Fruit fly (Drosophila melanogaster) whole organism, embryonic: Measurements from ENCODE around the gene Socs36E.

Experiments
- Asciz ChIP-seq: fragments of 200-800 bp; sonication (Bioruptor generic); optimal IDR thresholded peaks from 2 replicates; lab custom pipeline; 2017; ENCODE audit warnings: missing biosample characterization, mild to moderate bottlenecking, missing genetic modification characterization, missing genetic modification reagents
- B-H2 ChIP-seq: fragments of 200-800 bp; sonication (Bioruptor generic); optimal IDR thresholded peaks from 2 replicates; lab custom pipeline; 2018; ENCODE audit warnings: missing biosample characterization, mild to moderate bottlenecking, missing genetic modification characterization
- CG10147 ChIP-seq: fragments of 200-800 bp; sonication (Bioruptor generic); optimal IDR thresholded peaks from 2 replicates; lab custom pipeline; 2019; ENCODE audit warnings: missing biosample characterization, mild to moderate bottlenecking, missing genetic modification characterization, moderate library complexity
- CG1024 ChIP-seq: fragments of 200-800 bp; sonication (Bioruptor generic); IDR thresholded peaks from 2 replicates; pipeline ENCODE4 v1.3.6; 2022; ENCODE audit warnings: missing biosample characterization, missing genetic modification characterization
- CG10565 ChIP-seq: fragments of 200-800 bp; sonication (Bioruptor generic); optimal IDR thresholded peaks from 3 replicates; lab custom pipeline; 2016; ENCODE audit warnings: missing biosample characterization, mild to moderate bottlenecking, missing genetic modification characterization
- CG11398 ChIP-seq: fragments of 200-800 bp; sonication (Bioruptor generic); optimal IDR thresholded peaks from 2 replicates; lab custom pipeline; 2016; ENCODE audit warnings: missing biosample characterization, missing genetic modification characterization
- CG11456 ChIP-seq: fragments of 200-800 bp; sonication (Bioruptor generic); IDR thresholded peaks from 3 replicates; pipeline ENCODE4 v1.3.6; 2022; ENCODE audit warnings: missing biosample characterization, missing genetic modification characterization
- CG1233 ChIP-seq: fragments of 200-800 bp; sonication (Bioruptor generic); optimal IDR thresholded peaks from 4 replicates; lab custom pipeline; 2018; ENCODE audit warnings: missing biosample characterization, mild to moderate bottlenecking, missing genetic modification characterization
- CG13296 ChIP-seq: fragments of 200-800 bp; sonication (Bioruptor generic); optimal IDR thresholded peaks from 3 replicates; lab custom pipeline; 2018; ENCODE audit warnings: missing biosample characterization, mild to moderate bottlenecking, missing genetic modification characterization
- CG15011 ChIP-seq: fragments of 200-800 bp; sonication (Bioruptor generic); optimal IDR thresholded peaks from 3 replicates; lab custom pipeline; 2018; ENCODE audit warnings: missing biosample characterization, mild to moderate bottlenecking, missing genetic modification characterization
- CG17568 ChIP-seq: fragments of 200-800 bp; sonication (Bioruptor generic); optimal IDR thresholded peaks from 2 replicates; lab custom pipeline; 2018; ENCODE audit warnings: missing biosample characterization, mild to moderate bottlenecking, missing genetic modification characterization, moderate library complexity
- CG17912 ChIP-seq: fragments of 200-800 bp; sonication (Bioruptor generic); optimal IDR thresholded peaks from 2 replicates; lab custom pipeline; 2018; ENCODE audit warnings: missing biosample characterization, mild to moderate bottlenecking, missing genetic modification characterization
- CG2678 ChIP-seq: fragments of 200-800 bp; sonication (Bioruptor generic); optimal IDR thresholded peaks from 3 replicates; lab custom pipeline; 2019; ENCODE audit warnings: missing biosample characterization, mild to moderate bottlenecking, missing genetic modification characterization, moderate library complexity
- CG30020 ChIP-seq: fragments of 200-800 bp; optimal IDR thresholded peaks from 2 replicates; lab custom pipeline; 2019; ENCODE audit warnings: missing biosample characterization, mild to moderate bottlenecking, missing genetic modification characterization, moderate library complexity
- CG30431 ChIP-seq: fragments of 200-800 bp; sonication (Bioruptor generic); optimal IDR thresholded peaks from 2 replicates; lab custom pipeline; 2017; ENCODE audit warnings: missing biosample characterization, missing genetic modification characterization
- CG3281 ChIP-seq: fragments of 200-800 bp; sonication (Bioruptor generic); optimal IDR thresholded peaks from 3 replicates; lab custom pipeline; 2017; ENCODE audit warnings: missing biosample characterization, mild to moderate bottlenecking, missing genetic modification characterization
- CG4282 ChIP-seq: fragments of 200-800 bp; sonication (Bioruptor generic); optimal IDR thresholded peaks from 2 replicates; lab custom pipeline; 2016; ENCODE audit warnings: missing biosample characterization, missing genetic modification characterization
- CG8944 ChIP-seq: fragments of 200-800 bp; sonication (Bioruptor generic); optimal IDR thresholded peaks from 3 replicates; lab custom pipeline; 2016; ENCODE audit warnings: missing biosample characterization, missing genetic modification characterization
- CG9727 ChIP-seq: fragments of 200-800 bp; sonication (Bioruptor generic); optimal IDR thresholded peaks from 3 replicates; lab custom pipeline; 2017; ENCODE audit warnings: missing biosample characterization, mild to moderate bottlenecking, missing genetic modification characterization
- CoRest ChIP-seq: fragments of 200-800 bp; sonication (Bioruptor generic); optimal IDR thresholded peaks from 3 replicates; lab custom pipeline; 2018; ENCODE audit warnings: missing biosample characterization, mild to moderate bottlenecking, missing genetic modification characterization, moderate library complexity
- D19A ChIP-seq: fragments of 200-800 bp; optimal IDR thresholded peaks from 3 replicates; lab custom pipeline; 2019; ENCODE audit warnings: missing biosample characterization, mild to moderate bottlenecking, missing genetic modification characterization, moderate library complexity
- Dbx ChIP-seq: fragments of 200-800 bp; sonication (Bioruptor generic); IDR thresholded peaks from 3 replicates; pipeline ENCODE4 v1.3.6; 2022; ENCODE audit warnings: missing biosample characterization, missing genetic modification characterization
- Doc2 ChIP-seq: fragments of 200-800 bp; sonication (Bioruptor generic); IDR thresholded peaks from 2 replicates; pipeline ENCODE4 v1.3.6; 2022; ENCODE audit warnings: missing biosample characterization, missing genetic modification characterization
- Eip74EF ChIP-seq, 2 experiments: fragments of 200-800 bp in 1 of 2; fragments of >200 bp in 1 of 2; sonication (Bioruptor generic) in 1 of 2; optimal IDR thresholded peaks; 2 replicates each; lab custom pipeline; 2017 to 2019; ENCODE audit warnings: missing biosample characterization in 2 of 2, missing genetic modification characterization in 2 of 2, mild to moderate bottlenecking in 1 of 2, moderate library complexity in 1 of 2
- Ets97D ChIP-seq: fragments of 200-800 bp; sonication (Bioruptor generic); optimal IDR thresholded peaks from 3 replicates; lab custom pipeline; 2016; ENCODE audit warnings: missing biosample characterization, missing genetic modification characterization
- Hand ChIP-seq: fragments of 200-800 bp; sonication (Bioruptor generic); optimal IDR thresholded peaks from 2 replicates; lab custom pipeline; 2017; ENCODE audit warnings: mild to moderate bottlenecking, missing biosample characterization, missing genetic modification reagents, missing genetic modification characterization
- Meics ChIP-seq: fragments of 200-800 bp; sonication (Bioruptor generic); optimal IDR thresholded peaks from 2 replicates; lab custom pipeline; 2017; ENCODE audit warnings: missing biosample characterization, mild to moderate bottlenecking, missing genetic modification characterization
- NFAT ChIP-seq: fragments of 200-800 bp; sonication (Bioruptor generic); IDR thresholded peaks from 2 replicates; pipeline ENCODE4 v1.3.6; 2022; ENCODE audit warnings: missing biosample characterization, missing genetic modification characterization
- Oli ChIP-seq: fragments of 200-800 bp; sonication (Bioruptor generic); optimal IDR thresholded peaks from 2 replicates; lab custom pipeline; 2018; ENCODE audit warnings: missing biosample characterization, mild to moderate bottlenecking, missing genetic modification characterization, moderate library complexity
- PHDP ChIP-seq: fragments of 200-800 bp; sonication (Bioruptor generic); optimal IDR thresholded peaks from 3 replicates; lab custom pipeline; 2018; ENCODE audit warnings: missing biosample characterization, mild to moderate bottlenecking, missing genetic modification characterization, moderate library complexity
- Side ChIP-seq: fragments of 200-800 bp; sonication (Bioruptor generic); optimal IDR thresholded peaks from 2 replicates; lab custom pipeline; 2016; ENCODE audit warnings: missing biosample characterization, missing genetic modification characterization
- Sox100B ChIP-seq: fragments of 200-800 bp; sonication (Bioruptor generic); optimal IDR thresholded peaks from 3 replicates; lab custom pipeline; 2018; ENCODE audit warnings: missing biosample characterization, mild to moderate bottlenecking, missing genetic modification characterization
- Vsx1 ChIP-seq: fragments of 200-800 bp; sonication (Bioruptor generic); optimal IDR thresholded peaks from 2 replicates; lab custom pipeline; 2017; ENCODE audit warnings: missing biosample characterization, mild to moderate bottlenecking, missing genetic modification characterization, missing genetic modification reagents
- Xbp1 ChIP-seq: fragments of 200-800 bp; sonication (Bioruptor generic); optimal IDR thresholded peaks from 3 replicates; lab custom pipeline; 2016; ENCODE audit warnings: missing biosample characterization, mild to moderate bottlenecking, missing genetic modification characterization
- corto ChIP-seq: fragments of 200-800 bp; sonication (Bioruptor generic); optimal IDR thresholded peaks from 2 replicates; lab custom pipeline; 2016; ENCODE audit warnings: missing biosample characterization, mild to moderate bottlenecking, missing genetic modification characterization, moderate library complexity
- danr ChIP-seq: fragments of 200-800 bp; sonication (Bioruptor generic); IDR thresholded peaks from 2 replicates; pipeline ENCODE4 v1.3.6; 2022; ENCODE audit warnings: missing biosample characterization, missing genetic modification characterization
- eve ChIP-seq, 2 experiments: fragments of >200 bp; optimal IDR thresholded peaks; 2 replicates each; lab custom pipeline; 2017; ENCODE audit warnings: missing biosample characterization in 2 of 2, missing genetic modification characterization in 2 of 2
- gem ChIP-seq: fragments of 200-800 bp; sonication (Bioruptor generic); optimal IDR thresholded peaks from 2 replicates; lab custom pipeline; 2019; ENCODE audit warnings: missing biosample characterization, mild to moderate bottlenecking, missing genetic modification characterization, moderate library complexity
- hkb ChIP-seq, 2 experiments: fragments of 200-800 bp in 1 of 2; fragments of >200 bp in 1 of 2; sonication (Bioruptor generic) in 1 of 2; IDR thresholded peaks in 1 of 2; optimal IDR thresholded peaks in 1 of 2; 2 replicates each; pipeline versions ENCODE4 v1.3.6 to Lab custom; 2017 to 2022; ENCODE audit warnings: missing biosample characterization in 1 of 2, missing genetic modification characterization in 1 of 2
- kah ChIP-seq: fragments of 200-800 bp; sonication (Bioruptor generic); optimal IDR thresholded peaks from 2 replicates; lab custom pipeline; 2018; ENCODE audit warnings: missing biosample characterization, mild to moderate bottlenecking, missing genetic modification characterization
- nmo ChIP-seq: fragments of 200-800 bp; sonication (Bioruptor generic); optimal IDR thresholded peaks from 2 replicates; lab custom pipeline; 2018; ENCODE audit warnings: missing biosample characterization, mild to moderate bottlenecking, missing genetic modification characterization, moderate library complexity
- schlank ChIP-seq: fragments of 200-800 bp; sonication (Bioruptor generic); optimal IDR thresholded peaks from 2 replicates; lab custom pipeline; 2018; ENCODE audit warnings: missing biosample characterization, mild to moderate bottlenecking, missing genetic modification characterization
- seq ChIP-seq: fragments of 200-800 bp; sonication (Bioruptor generic); IDR thresholded peaks from 2 replicates; pipeline ENCODE4 v1.3.6; 2022; ENCODE audit warnings: missing biosample characterization, missing genetic modification characterization
- sim ChIP-seq: fragments of 200-800 bp; sonication (Bioruptor generic); IDR thresholded peaks from 2 replicates; pipeline ENCODE4 v1.3.6; 2022; ENCODE audit warnings: missing biosample characterization, missing genetic modification characterization
- sr ChIP-seq: fragments of 200-800 bp; sonication (Bioruptor generic); IDR thresholded peaks from 3 replicates; pipeline ENCODE4 v1.3.6; 2022; ENCODE audit warnings: missing biosample characterization, missing genetic modification characterization
- tll ChIP-seq, 2 experiments: fragments of 200-800 bp in 1 of 2; fragments of >200 bp in 1 of 2; sonication (Bioruptor generic) in 1 of 2; optimal IDR thresholded peaks; 2 replicates each; lab custom pipeline; 2017 to 2019; ENCODE audit warnings: missing biosample characterization in 2 of 2, missing genetic modification characterization in 2 of 2, mild to moderate bottlenecking in 1 of 2, moderate library complexity in 1 of 2

Gene Socs36E

DNA sequence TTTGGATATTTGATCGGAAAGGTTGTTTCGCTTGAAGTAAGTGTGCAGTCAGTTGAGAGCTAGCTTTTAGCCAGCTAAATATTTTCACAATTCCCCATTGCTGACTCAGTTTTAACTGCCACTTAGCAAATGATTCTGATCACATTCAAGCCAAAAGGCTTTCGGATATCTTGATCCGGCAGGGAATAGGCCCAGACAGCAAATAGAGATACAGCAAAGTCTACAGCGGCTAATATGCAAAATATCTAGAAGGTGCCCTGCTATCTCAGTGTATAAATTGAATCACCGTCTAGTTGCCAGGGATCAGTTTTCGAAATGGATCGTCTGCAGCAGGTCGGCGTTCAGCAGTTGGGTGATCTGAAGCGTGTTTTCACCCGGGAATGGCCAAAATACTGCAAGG lies 2.3 kb upstream of the Socs36E start, which contains the start of gene CG15155:
TSS of gene CG15155 (plus strand) at position 301 of the 400 bp plus-strand sequence.
- no peak for TF ChIP-seq hkb (optimal IDR thresholded peaks at IDR 0.05; lab: Kevin White, UChicago)
- no peak for TF ChIP-seq hkb (GFP tag; IDR thresholded peaks at IDR 0.05; lab: Robert Waterston, UW)
- TF ChIP-seq CG1233 (GFP tag; lab: Kevin White, UChicago): no peak
- no peak for TF ChIP-seq CG11398 (GFP tag; lab: Kevin White, UChicago)
- TF ChIP-seq CG4282 (GFP tag; lab: Kevin White, UChicago): no peak
- TF ChIP-seq CG1024: no peak
- no peak for TF ChIP-seq CG30020 (tag; lab: Kevin White, UChicago)
- TF ChIP-seq CoRest (tag; lab: Kevin White, UChicago): no peak
- TF ChIP-seq Ets97D: no peak
- TF ChIP-seq Oli (tag; lab: Kevin White, UChicago): no peak
- TF ChIP-seq kah (GFP tag; lab: Kevin White, UChicago): no peak
- TF ChIP-seq CG13296: no peak
- no peak for TF ChIP-seq Xbp1 (GFP tag; lab: Kevin White, UChicago)
- no peak for TF ChIP-seq CG10565 (GFP tag; lab: Kevin White, UChicago)

DNA sequence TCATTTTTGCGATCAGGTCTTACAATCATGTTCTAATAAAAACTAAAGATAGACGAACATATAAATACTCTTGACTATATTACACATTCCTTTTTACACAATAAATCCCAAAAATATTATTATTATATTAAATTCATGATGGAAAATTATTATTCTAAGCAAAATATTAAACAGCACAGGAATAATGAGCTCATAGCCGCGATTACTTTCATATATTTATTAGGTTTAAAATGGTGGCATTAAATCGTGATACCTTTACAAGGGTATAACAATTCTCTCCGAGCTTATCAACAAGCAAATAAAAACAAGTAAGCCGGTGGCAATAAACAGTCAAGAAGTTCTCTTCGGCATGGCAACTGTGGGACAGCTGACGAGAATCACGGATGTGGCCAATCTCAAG lies 851 bp upstream of the Socs36E start, which contains the start of gene CG17681:
TSS of gene CG17681 (plus strand) at position 56 of the 400 bp plus-strand sequence.
- peak; percentile 19; the same call in 1 of the 2 replicates for TF ChIP-seq seq (GFP tag; lab: Robert Waterston, UW)
- no peak for TF ChIP-seq CG1233 (GFP tag; lab: Kevin White, UChicago)
- peak; percentile 10 for TF ChIP-seq corto (GFP tag; lab: Kevin White, UChicago)
- no peak for TF ChIP-seq tll (GFP tag; optimal IDR thresholded peaks at IDR 0.05; lab: Kevin White, UChicago)
- peak; percentile 19 for TF ChIP-seq nmo
- peak; percentile 49 for TF ChIP-seq CG10147 (GFP tag; lab: Kevin White, UChicago)
- TF ChIP-seq sim (GFP tag; lab: Robert Waterston, UW): 0 out of 2 replicates have a peak, but pooled peaks have one; percentile 10
- peak; percentile 7 for TF ChIP-seq PHDP (tag; lab: Kevin White, UChicago)
- TF ChIP-seq CG9727 (GFP tag; lab: Kevin White, UChicago): peak; percentile 27
- peak; percentile 95 for TF ChIP-seq D19A
- peak; percentile 12 for TF ChIP-seq CoRest (tag; lab: Kevin White, UChicago)
- TF ChIP-seq Eip74EF (GFP tag; optimal IDR thresholded peaks at IDR 0.05; lab: Kevin White, UChicago): peak in 1 of 2 experiments; percentile 3
- TF ChIP-seq sr (GFP tag; lab: Robert Waterston, UW): no peak

DNA sequence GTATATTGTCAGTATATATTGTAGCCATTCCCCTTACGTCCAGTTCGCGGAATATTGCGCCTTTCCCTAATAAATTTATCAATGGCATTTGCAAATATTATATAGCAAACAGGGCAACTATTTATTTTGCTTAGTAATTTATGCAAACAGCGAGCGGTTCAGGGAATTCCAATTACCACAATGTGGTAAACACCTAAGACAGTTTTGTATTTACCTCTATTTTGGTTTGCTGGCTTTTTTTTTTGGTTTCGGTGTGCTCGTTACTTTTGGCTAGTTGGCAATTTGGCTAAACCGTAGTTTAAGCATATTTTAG lies 435 bp downstream of the Socs36E start:
- no peak for TF ChIP-seq CG30431 (GFP tag; lab: Kevin White, UChicago)
- no peak for TF ChIP-seq Side
- TF ChIP-seq gem (tag; lab: Kevin White, UChicago): peak; percentile 20
- TF ChIP-seq eve (GFP tag; optimal IDR thresholded peaks at IDR 0.05; lab: Kevin White, UChicago): peak in 1 of 2 experiments; percentile 80
- no peak for TF ChIP-seq CG17912 (GFP tag; lab: Kevin White, UChicago)
- no peak for TF ChIP-seq CG8944 (GFP tag; lab: Kevin White, UChicago)
- peak; percentile 13 for TF ChIP-seq schlank (tag; lab: Kevin White, UChicago)
- peak; percentile 5 for TF ChIP-seq CG1233 (GFP tag; lab: Kevin White, UChicago)
- no peak for TF ChIP-seq B-H2
- TF ChIP-seq NFAT (GFP tag; lab: Robert Waterston, UW): 0 out of 2 replicates have a peak, but pooled peaks have one; percentile 11
- no peak for TF ChIP-seq Doc2 (GFP tag; lab: Robert Waterston, UW)
- TF ChIP-seq Dbx (GFP tag; lab: Robert Waterston, UW): peak; percentile 33; the same call in 2 of the 3 replicates
- TF ChIP-seq CG17568: no peak
- TF ChIP-seq Vsx1 (GFP tag; lab: Kevin White, UChicago): peak; percentile 28
- TF ChIP-seq danr (GFP tag; lab: Robert Waterston, UW): no peak
- TF ChIP-seq sr (GFP tag; lab: Robert Waterston, UW): no peak
- peak; percentile 24 for TF ChIP-seq Asciz (GFP tag; lab: Kevin White, UChicago)
- peak; percentile 39 for TF ChIP-seq Hand (GFP tag; lab: Kevin White, UChicago)
- TF ChIP-seq CG2678 (tag; lab: Kevin White, UChicago): no peak
- TF ChIP-seq Meics (GFP tag; lab: Kevin White, UChicago): peak; percentile 26
- peak; percentile 48 for TF ChIP-seq Sox100B (GFP tag; lab: Kevin White, UChicago)
- TF ChIP-seq CG3281 (GFP tag; lab: Kevin White, UChicago): peak; percentile 35
- peak; percentile 26 for TF ChIP-seq CG15011 (GFP tag; lab: Kevin White, UChicago)
- peak; percentile 4; the same call in 1 of the 3 replicates for TF ChIP-seq CG11456
